Worm (Caenorhabditis elegans) whole organism, L4 larva: ENCODE data around the gene K09E2.3.

Experiments used
- attf-4 ChIP-seq: sonication (generic microtip); optimal IDR thresholded peaks from 3 replicates; lab custom pipeline; 2017; ENCODE audit warnings: missing biosample characterization, missing genetic modification characterization
- jun-1 ChIP-seq: fragments of 150-350 bp; optimal IDR thresholded peaks from 2 replicates; lab custom pipeline; 2014; ENCODE audit warnings: missing biosample characterization, missing genetic modification reagents, missing genetic modification characterization
- lin-29 ChIP-seq: fragments of 200-800 bp; sonication (Bioruptor generic); IDR thresholded peaks from 2 replicates; pipeline ENCODE4 v1.3.6; 2022; ENCODE audit warnings: missing genetic modification reagents, missing genetic modification characterization, missing compliant biosample characterization
- mep-1 ChIP-seq: fragments of 150-350 bp; sonication (generic microtip); optimal IDR thresholded peaks from 3 replicates; lab custom pipeline; 2014; ENCODE audit warnings: missing biosample characterization, missing genetic modification characterization
- nhr-237 ChIP-seq: sonication (generic microtip); optimal IDR thresholded peaks from 2 replicates; lab custom pipeline; 2017; ENCODE audit warnings: missing biosample characterization, missing genetic modification characterization
- nhr-28 ChIP-seq: fragments of 150-350 bp; optimal IDR thresholded peaks from 2 replicates; lab custom pipeline; 2014; ENCODE audit warnings: missing biosample characterization, missing genetic modification characterization
- nhr-6 ChIP-seq: fragments of 150-350 bp; optimal IDR thresholded peaks from 2 replicates; lab custom pipeline; 2014; ENCODE audit warnings: missing biosample characterization, missing genetic modification characterization
- skn-1 ChIP-seq: fragments of 150-350 bp; optimal IDR thresholded peaks from 2 replicates; lab custom pipeline; 2014; ENCODE audit warnings: missing biosample characterization, missing genetic modification characterization

DNA sequence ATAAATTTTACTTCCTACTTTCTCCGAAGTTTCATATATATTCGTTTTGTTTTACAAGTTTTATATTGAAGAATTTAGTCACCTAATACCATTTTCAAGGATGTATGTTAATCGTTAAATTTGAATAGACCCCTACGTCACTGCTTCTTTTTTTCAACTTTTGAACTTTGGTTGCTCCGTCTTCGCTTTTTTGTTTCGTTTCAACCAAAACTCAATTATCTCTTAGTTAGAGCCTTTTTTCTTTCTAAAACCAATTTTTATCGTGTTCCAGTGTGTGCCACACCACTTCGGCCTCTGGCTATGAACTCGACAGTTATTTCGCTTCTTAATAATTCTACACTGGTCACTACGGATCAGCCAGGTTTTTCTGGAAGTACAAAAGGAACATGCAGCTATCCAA, 24.6 kb downstream of the K09E2.3 start, which contains the start of gene frpr-8:
- TF ChIP-seq mep-1 (tag; lab: Kevin White, UChicago): no peak
- TF ChIP-seq nhr-6 (tag; lab: Kevin White, UChicago): no peak
- TF ChIP-seq lin-29 (GFP tag; lab: Robert Waterston, UW): no peak
- TF ChIP-seq attf-4 (tag; lab: Kevin White, UChicago): no peak
- no peak for TF ChIP-seq nhr-237
- no peak for TF ChIP-seq skn-1 (tag; lab: Kevin White, UChicago)
- TF ChIP-seq nhr-28: no peak
- no peak for TF ChIP-seq jun-1
